Worm (Caenorhabditis elegans) whole organism, early embryonic: ENCODE measurements around the gene F35C8.5.
A peak's percentile ranks its signal among the peaks of the same experiment; 100 is the strongest.

ENCODE experiments used
- B0310.2 ChIP-seq: sonication (generic microtip); optimal IDR thresholded peaks from 2 replicates; lab custom pipeline; 2016; ENCODE audit warnings: mild to moderate bottlenecking, missing genetic modification characterization, missing compliant biosample characterization
- F13C5.2 ChIP-seq: sonication (generic microtip); optimal IDR thresholded peaks from 2 replicates; lab custom pipeline; 2017; ENCODE audit warnings: mild to moderate bottlenecking, missing genetic modification characterization, inconsistent platforms, missing compliant biosample characterization
- aly-1 ChIP-seq: sonication (generic microtip); optimal IDR thresholded peaks from 2 replicates; lab custom pipeline; 2016; ENCODE audit warnings: missing genetic modification characterization, missing compliant biosample characterization
- ama-1 ChIP-seq: fragments of 150-350 bp; optimal IDR thresholded peaks from 2 replicates; lab custom pipeline; 2014
- ceh-13 ChIP-seq: fragments of 200-800 bp; sonication (Bioruptor generic); optimal IDR thresholded peaks from 2 replicates; lab custom pipeline; 2018; ENCODE audit warnings: mild to moderate bottlenecking, missing genetic modification characterization, missing compliant biosample characterization
- ceh-36 ChIP-seq: sonication (generic microtip); optimal IDR thresholded peaks from 2 replicates; lab custom pipeline; 2016; ENCODE audit warnings: missing genetic modification characterization, inconsistent platforms, missing compliant biosample characterization
- ets-7 ChIP-seq: sonication (generic microtip); optimal IDR thresholded peaks from 2 replicates; lab custom pipeline; 2016; ENCODE audit warnings: missing genotype, missing genetic modification characterization, missing compliant biosample characterization
- flt-1 ChIP-seq: fragments of 200-800 bp; sonication (Bioruptor generic); IDR thresholded peaks from 2 replicates; pipeline ENCODE4 v1.3.6; 2022; ENCODE audit warnings: missing genetic modification characterization, missing compliant biosample characterization
- hmbx-1 ChIP-seq: sonication (generic microtip); optimal IDR thresholded peaks from 2 replicates; lab custom pipeline; 2016; ENCODE audit warnings: mild to moderate bottlenecking, missing genetic modification characterization, missing compliant biosample characterization
- hmg-4 ChIP-seq: fragments of 200-800 bp; sonication (Bioruptor generic); optimal IDR thresholded peaks from 2 replicates; lab custom pipeline; 2018; ENCODE audit warnings: mild to moderate bottlenecking, missing genetic modification characterization, missing compliant biosample characterization
- hnd-1 ChIP-seq: sonication (generic microtip); optimal IDR thresholded peaks from 2 replicates; lab custom pipeline; 2016; ENCODE audit warnings: missing genetic modification characterization, missing compliant biosample characterization
- pes-1 ChIP-seq: fragments of 200-800 bp; sonication (Bioruptor generic); IDR thresholded peaks from 2 replicates; pipeline ENCODE4 v1.3.6; 2022; ENCODE audit warnings: missing genetic modification reagents, missing genetic modification characterization, missing compliant biosample characterization
- scrt-1 ChIP-seq: fragments of 200-800 bp; sonication (Bioruptor generic); IDR thresholded peaks from 2 replicates; pipeline ENCODE4 v1.3.6; 2022; ENCODE audit warnings: missing genetic modification characterization, missing compliant biosample characterization
- sea-1 ChIP-seq: fragments of 200-800 bp; sonication (Bioruptor generic); conservative IDR thresholded peaks from 2 replicates; pipeline ENCODE4 v1.3.6; 2022; ENCODE audit warnings: missing genetic modification characterization, missing compliant biosample characterization
- tbx-11 ChIP-seq: fragments of 200-800 bp; sonication (Bioruptor generic); IDR thresholded peaks from 2 replicates; pipeline ENCODE4 v1.3.6; 2022; ENCODE audit warnings: missing genetic modification characterization, missing compliant biosample characterization
- tbx-37 ChIP-seq: fragments of 200-800 bp; sonication (Bioruptor generic); conservative IDR thresholded peaks from 2 replicates; pipeline ENCODE4 v1.3.6; 2022; ENCODE audit warnings: missing genetic modification reagents, missing genetic modification characterization, missing compliant biosample characterization
- tra-4 ChIP-seq: sonication (generic microtip); optimal IDR thresholded peaks from 2 replicates; lab custom pipeline; 2017; ENCODE audit warnings: missing genetic modification characterization, missing compliant biosample characterization

The F35C8.5 gene

ce11 chrX:5336498-5336897 is 29.1 kb upstream of the F35C8.5 start:
- TF ChIP-seq ceh-36 (tag; lab: Kevin White, UChicago), result no peak
- TF ChIP-seq F13C5.2 (tag; lab: Kevin White, UChicago), result peak; percentile 49
- TF ChIP-seq scrt-1 (GFP tag; lab: Robert Waterston, UW), result no peak
- peak; percentile 76 for TF ChIP-seq hmg-4 (GFP tag; lab: Kevin White, UChicago)
- TF ChIP-seq pes-1, result no peak
- no peak for TF ChIP-seq tbx-37
- no peak for TF ChIP-seq tbx-11 (GFP tag; lab: Robert Waterston, UW)
- TF ChIP-seq ets-7 (tag; lab: Kevin White, UChicago), result no peak
- no peak for TF ChIP-seq aly-1 (tag; lab: Kevin White, UChicago)

DNA sequence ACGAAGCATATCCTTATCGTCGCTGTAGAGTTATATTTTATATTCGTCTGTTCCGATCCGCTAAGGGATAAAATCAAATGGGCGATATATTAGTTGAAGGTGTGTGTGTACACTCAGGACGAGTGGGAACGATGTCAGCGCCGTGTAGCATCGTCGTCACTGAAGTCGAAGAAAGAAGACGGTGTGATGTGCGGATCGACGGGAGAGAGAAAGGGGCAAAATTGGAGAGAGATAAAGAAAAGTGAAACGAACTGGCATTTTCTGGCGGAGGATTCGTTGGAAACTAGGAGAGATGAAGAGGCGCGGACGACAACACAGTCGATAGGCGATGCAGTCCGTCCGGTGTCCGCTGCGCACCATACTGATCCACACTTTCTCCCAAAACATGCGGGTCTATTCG is 27.7 kb upstream of the F35C8.5 start, which contains the start of gene C26B9.3:
Gene C26B9.3, plus strand, starts transcription at position 343 of the 400 bp plus-strand sequence.
- TF ChIP-seq sea-1 (GFP tag; lab: Robert Waterston, UW) (no peak), flt-1 (no peak), scrt-1 (GFP tag; lab: Robert Waterston, UW) (no peak), B0310.2 (tag; lab: Kevin White, UChicago) (no peak), hnd-1 (tag; lab: Kevin White, UChicago) (no peak), ets-7 (tag; lab: Kevin White, UChicago) (no peak), aly-1 (tag; lab: Kevin White, UChicago) (no peak), hmg-4 (GFP tag; lab: Kevin White, UChicago) (no peak), ceh-13 (GFP tag; lab: Kevin White, UChicago) (no peak), tbx-37 (no peak), ceh-36 (tag; lab: Kevin White, UChicago) (no peak), F13C5.2 (tag; lab: Kevin White, UChicago) (no peak), pes-1 (no peak), tra-4 (no peak), tbx-11 (GFP tag; lab: Robert Waterston, UW) (no peak)

DNA sequence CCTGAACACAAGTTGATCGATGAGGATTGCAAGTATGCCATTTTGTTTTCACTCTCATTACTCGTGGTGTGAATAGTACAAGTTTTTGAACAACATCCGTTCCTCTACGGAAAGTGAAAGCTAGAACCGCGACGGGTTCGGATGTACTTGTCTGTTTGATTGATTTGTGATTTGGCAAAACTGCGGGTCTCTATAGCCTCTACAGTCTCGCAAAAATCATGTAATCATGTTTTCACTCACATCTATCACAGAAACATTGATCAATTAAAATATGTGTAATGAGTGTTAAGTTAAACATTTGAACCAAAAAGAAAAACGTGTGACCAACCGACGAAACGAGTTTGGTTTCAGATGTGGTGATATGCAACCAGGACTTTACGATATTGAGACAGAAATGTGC is 26.3 kb upstream of the F35C8.5 start:
- TF ChIP-seq flt-1 (no peak), pes-1 (no peak), tra-4 (no peak), ets-7 (tag; lab: Kevin White, UChicago) (no peak), F13C5.2 (tag; lab: Kevin White, UChicago) (no peak), aly-1 (tag; lab: Kevin White, UChicago) (no peak), scrt-1 (GFP tag; lab: Robert Waterston, UW) (no peak), hmg-4 (GFP tag; lab: Kevin White, UChicago) (no peak), hnd-1 (tag; lab: Kevin White, UChicago) (no peak), ama-1 (no peak), ceh-13 (GFP tag; lab: Kevin White, UChicago) (no peak), sea-1 (GFP tag; lab: Robert Waterston, UW) (no peak), tbx-37 (no peak), hmbx-1 (tag; lab: Kevin White, UChicago) (no peak), tbx-11 (GFP tag; lab: Robert Waterston, UW) (no peak), B0310.2 (tag; lab: Kevin White, UChicago) (no peak), ceh-36 (tag; lab: Kevin White, UChicago) (no peak)

- TF ChIP-seq B0310.2 (tag; lab: Kevin White, UChicago), result no peak
- no peak for TF ChIP-seq tbx-37
- TF ChIP-seq tra-4, result no peak
- no peak for TF ChIP-seq ama-1
- no peak for TF ChIP-seq scrt-1 (GFP tag; lab: Robert Waterston, UW)
- TF ChIP-seq flt-1, result no peak
- TF ChIP-seq pes-1, result no peak
- no peak for TF ChIP-seq ceh-13 (GFP tag; lab: Kevin White, UChicago)
- TF ChIP-seq aly-1 (tag; lab: Kevin White, UChicago), result no peak
- no peak for TF ChIP-seq hmbx-1 (tag; lab: Kevin White, UChicago)
- no peak for TF ChIP-seq sea-1 (GFP tag; lab: Robert Waterston, UW)
- TF ChIP-seq hmg-4 (GFP tag; lab: Kevin White, UChicago), result no peak
- no peak for TF ChIP-seq tbx-11 (GFP tag; lab: Robert Waterston, UW)
- TF ChIP-seq F13C5.2 (tag; lab: Kevin White, UChicago), result no peak
- no peak for TF ChIP-seq ets-7 (tag; lab: Kevin White, UChicago)
- TF ChIP-seq hnd-1 (tag; lab: Kevin White, UChicago), result no peak
- no peak for TF ChIP-seq ceh-36 (tag; lab: Kevin White, UChicago)
Observed at ce11 chrX:5339889-5340288, 25.7 kb upstream of the F35C8.5 start, which contains the start of gene C26B9.2. TSS of gene C26B9.2 (plus strand) at chrX:5340189.

- no peak for TF ChIP-seq ceh-13 (GFP tag; lab: Kevin White, UChicago)
- TF ChIP-seq scrt-1 (GFP tag; lab: Robert Waterston, UW), result no peak
- no peak for TF ChIP-seq tbx-37
- TF ChIP-seq pes-1, result no peak
- no peak for TF ChIP-seq ama-1
- no peak for TF ChIP-seq hmg-4 (GFP tag; lab: Kevin White, UChicago)
- TF ChIP-seq tbx-11 (GFP tag; lab: Robert Waterston, UW), result no peak
- TF ChIP-seq hnd-1 (tag; lab: Kevin White, UChicago), result no peak
Observed at ce11 chrX:5342007-5342406, 23.6 kb upstream of the F35C8.5 start, which contains the start of gene C26B9.7. TSS of gene C26B9.7 (plus strand) at chrX:5342307.

DNA sequence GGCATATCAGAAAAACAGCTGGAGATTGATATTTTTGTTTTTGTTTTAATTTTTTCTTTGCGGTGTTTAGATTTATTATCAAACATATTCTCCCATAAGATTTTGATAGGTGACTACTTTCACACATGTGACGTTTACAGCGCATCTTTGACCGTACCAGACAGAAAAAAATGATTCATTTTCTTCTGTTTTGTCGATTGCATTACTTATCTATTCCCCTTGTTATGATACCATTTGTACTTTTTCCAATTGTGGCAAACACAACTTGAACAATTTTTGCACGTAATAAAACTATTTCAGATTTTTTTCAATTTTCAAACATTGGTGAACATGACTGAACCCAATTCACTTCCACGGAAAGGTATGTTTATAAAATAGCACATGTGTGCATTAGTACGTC is 21.3 kb upstream of the F35C8.5 start, which contains the start of gene C26B9.1:
Gene C26B9.1, plus strand, starts transcription at position 301 of the 400 bp plus-strand sequence.
- TF ChIP-seq aly-1 (tag; lab: Kevin White, UChicago), result no peak
- TF ChIP-seq sea-1 (GFP tag; lab: Robert Waterston, UW), result no peak

DNA sequence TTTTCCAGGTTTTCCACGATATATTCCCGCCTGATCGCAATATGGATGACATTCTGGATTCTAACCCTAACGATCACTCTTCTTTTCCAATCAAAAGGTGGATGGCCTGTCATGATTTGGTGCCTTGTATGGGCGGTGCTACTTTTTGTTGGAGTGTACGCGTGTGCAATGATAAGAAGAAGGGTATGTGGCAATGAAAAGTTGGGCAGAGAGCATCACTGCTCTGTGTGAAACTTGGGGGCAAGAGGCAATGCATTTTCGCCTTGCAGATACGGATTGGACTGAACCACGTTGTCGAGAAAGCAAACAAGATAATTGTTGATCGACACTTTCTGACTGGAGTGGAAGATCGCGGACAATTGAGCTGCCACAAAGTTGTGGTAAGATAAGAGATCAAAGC is 19.3 kb upstream of the F35C8.5 start:
- TF ChIP-seq hnd-1 (tag; lab: Kevin White, UChicago) (no peak), ceh-13 (GFP tag; lab: Kevin White, UChicago) (no peak), tra-4 (no peak)

DNA sequence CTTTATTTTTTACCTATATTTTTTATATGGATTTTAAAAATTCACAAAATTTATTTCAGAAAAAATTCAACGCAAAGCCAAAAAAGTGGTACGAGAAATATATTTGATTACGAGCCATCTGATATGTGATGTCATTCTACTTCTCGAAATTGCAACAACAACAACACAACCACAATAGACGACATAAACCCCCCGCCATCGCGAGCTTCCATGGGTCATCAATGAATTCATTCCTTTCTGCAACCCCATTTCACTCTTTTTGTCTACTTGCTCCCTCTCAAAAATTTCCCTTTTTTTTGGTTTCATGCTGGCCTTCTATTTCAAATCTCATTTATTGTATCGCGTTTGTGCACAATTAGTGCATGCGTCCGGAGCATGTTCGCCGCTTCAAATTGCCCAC is 17.8 kb upstream of the F35C8.5 start:
- no peak for TF ChIP-seq hmbx-1 (tag; lab: Kevin White, UChicago)
- TF ChIP-seq hnd-1 (tag; lab: Kevin White, UChicago), result no peak
- no peak for TF ChIP-seq ceh-13 (GFP tag; lab: Kevin White, UChicago)
- TF ChIP-seq ets-7 (tag; lab: Kevin White, UChicago), result no peak
